Worm (Caenorhabditis elegans) whole organism, midembryonic: ENCODE data around the gene R09E10.2.
"Not testable (repeated sequence)": the region's sequence is repeated elsewhere in the genome, so short reads cannot be mapped to it uniquely, and the experiment has no call there.

Source experiments
- klf-2 ChIP-seq: fragments of 200-800 bp; sonication (Bioruptor generic); conservative IDR thresholded peaks from 2 replicates; pipeline ENCODE4 v1.3.6; 2022; ENCODE audit warnings: missing genetic modification reagents, missing genetic modification characterization, missing compliant biosample characterization
- med-1 ChIP-seq: sonication (generic microtip); optimal IDR thresholded peaks from 2 replicates; lab custom pipeline; 2017; ENCODE audit warnings: missing genetic modification characterization, mild to moderate bottlenecking, missing compliant biosample characterization, antibody characterized with exemption, missing genetic modification reagents; ENCODE audit not compliant: insufficient read depth

DNA sequence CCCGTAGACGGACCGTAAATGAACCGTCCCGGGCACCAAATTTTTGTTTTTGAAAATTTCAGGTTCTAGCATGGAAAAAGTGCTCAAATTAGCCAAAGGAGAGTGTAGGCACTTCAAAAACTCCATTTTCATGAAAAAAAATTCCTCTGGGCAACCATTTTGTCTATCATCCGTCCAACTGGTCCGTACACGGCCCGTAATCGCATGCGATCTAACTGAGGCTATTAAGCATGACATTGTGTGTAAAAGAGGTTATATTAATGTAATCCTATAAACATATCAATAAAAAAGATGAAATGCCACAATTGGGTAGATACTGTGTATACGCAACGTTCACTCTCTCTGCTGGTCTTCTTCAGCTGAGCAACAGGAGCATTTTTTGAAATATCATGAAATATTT is 4.6 kb upstream of the R09E10.2 start, which contains the start of gene R09E10.1:
- TF ChIP-seq klf-2; med-1 (GFP tag; lab: Kevin White, UChicago): not testable (repeated sequence)
